Worm (Caenorhabditis elegans): ENCODE data around the gene fbxc-43.
"Not testable (repeated sequence)": the region's sequence is repeated elsewhere in the genome, so short reads cannot be mapped to it uniquely, and the experiment has no call there.

- not testable (repeated sequence) for TF ChIP-seq lsy-2, lin-39 (tag; optimal IDR thresholded peaks at IDR 0.05)
These were observed 33.2 kb downstream of the fbxc-43 start for ce11 chrII:4202633-4203032.

Data from whole organism, L1 larva.